Worm (Caenorhabditis elegans): ENCODE measurements around the gene lipl-1.

ce11 chrV:12876708-12877107 lies 43.1 kb upstream of the lipl-1 start:
- TF ChIP-seq elt-3 (tag; optimal IDR thresholded peaks at IDR 0.05) (no peak), ces-1 (GFP tag; optimal IDR thresholded peaks at IDR 0.05) (no peak), unc-39 (tag; optimal IDR thresholded peaks at IDR 0.05) (no peak), ceh-43 (GFP tag; optimal IDR thresholded peaks at IDR 0.05) (no peak), pha-4 (tag; optimal IDR thresholded peaks at IDR 0.05) (no peak), unc-62 (GFP tag; optimal IDR thresholded peaks at IDR 0.05) (no peak), snpc-4 (tag; optimal IDR thresholded peaks at IDR 0.05) (no peak), nhr-76 (tag; optimal IDR thresholded peaks at IDR 0.05) (no peak), ham-2 (GFP tag; optimal IDR thresholded peaks at IDR 0.05) (no peak), nhr-237 (tag; optimal IDR thresholded peaks at IDR 0.05) (no peak), nhr-28 (tag; optimal IDR thresholded peaks at IDR 0.05) (no peak), elt-1 (tag; optimal IDR thresholded peaks at IDR 0.05; ENCODE audit: borderline replicate concordance, insufficient read depth) (no peak), ztf-11 (tag; optimal IDR thresholded peaks at IDR 0.05) (no peak), lsy-2 (tag; optimal IDR thresholded peaks at IDR 0.05) (no peak)

All from whole organism, mixed stage, embryonic.